Worm (Caenorhabditis elegans): ENCODE measurements around the gene F41B4.3.

DNA sequence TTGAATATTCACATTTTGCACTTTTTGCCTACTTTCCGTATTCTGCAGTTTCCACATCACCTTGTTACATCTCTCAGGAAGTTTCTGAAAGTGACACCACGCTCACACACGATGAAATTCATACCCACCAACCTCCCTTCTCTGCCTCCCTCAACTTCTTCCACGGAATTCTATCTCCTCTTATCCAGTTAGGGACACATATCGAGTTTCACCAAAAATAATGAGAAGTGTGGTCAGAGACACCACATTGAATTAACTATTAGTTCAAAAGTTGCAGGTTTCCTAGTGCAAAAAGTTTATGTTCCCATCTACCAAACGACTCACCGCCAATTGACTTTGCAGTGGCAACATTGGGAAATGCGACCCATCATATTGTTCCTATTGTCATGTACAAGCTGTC is 14.5 kb upstream of the F41B4.3 start:
- no peak for TF ChIP-seq efl-1 (optimal IDR thresholded peaks at IDR 0.05)
- TF ChIP-seq efl-1 (GFP tag; optimal IDR thresholded peaks at IDR 0.05 in 1 of 2), result no peak
- no peak for TF ChIP-seq mdl-1 (tag; optimal IDR thresholded peaks at IDR 0.05)
- TF ChIP-seq nhr-85 (tag), result peak; percentile 17
- no peak for TF ChIP-seq nhr-11 (tag; optimal IDR thresholded peaks at IDR 0.05)
- no peak for TF ChIP-seq ces-1 (GFP tag; optimal IDR thresholded peaks at IDR 0.05)
- TF ChIP-seq nhr-84 (tag; optimal IDR thresholded peaks at IDR 0.05), result no peak
- TF ChIP-seq blmp-1 (tag; optimal IDR thresholded peaks at IDR 0.05), result no peak
- no peak for TF ChIP-seq pqm-1 (tag; optimal IDR thresholded peaks at IDR 0.05)
- no peak for TF ChIP-seq lin-13 (GFP tag; optimal IDR thresholded peaks at IDR 0.05)

Data from whole organism, L1 larva.